Fruit fly (Drosophila melanogaster) whole organism, embryonic: Measurements from ENCODE around the gene drm.

ENCODE experiments used
- B-H2 ChIP-seq: fragments of 200-800 bp; sonication (Bioruptor generic); optimal IDR thresholded peaks from 2 replicates; lab custom pipeline; 2018; ENCODE audit warnings: missing biosample characterization, mild to moderate bottlenecking, missing genetic modification characterization
- CG10366 ChIP-seq: fragments of 200-800 bp; sonication (Bioruptor generic); IDR thresholded peaks from 2 replicates; pipeline ENCODE4 v1.3.6; 2022; ENCODE audit warnings: missing biosample characterization, missing genetic modification characterization
- CG10565 ChIP-seq: fragments of 200-800 bp; sonication (Bioruptor generic); optimal IDR thresholded peaks from 3 replicates; lab custom pipeline; 2016; ENCODE audit warnings: missing biosample characterization, mild to moderate bottlenecking, missing genetic modification characterization
- CG10959 ChIP-seq: fragments of 200-800 bp; sonication (Bioruptor generic); IDR thresholded peaks from 2 replicates; pipeline ENCODE4 v1.3.6; 2022; ENCODE audit warnings: missing biosample characterization, missing genetic modification characterization
- CG11085 ChIP-seq: fragments of 200-800 bp; sonication (Bioruptor generic); IDR thresholded peaks from 2 replicates; pipeline ENCODE4 v1.3.6; 2022; ENCODE audit warnings: missing biosample characterization, missing genetic modification characterization
- CG12236 ChIP-seq: fragments of 200-800 bp; sonication (Bioruptor generic); optimal IDR thresholded peaks from 2 replicates; lab custom pipeline; 2016; ENCODE audit warnings: missing biosample characterization, missing genetic modification characterization
- CG14667 ChIP-seq: fragments of 200-800 bp; sonication (Bioruptor generic); IDR thresholded peaks from 2 replicates; pipeline ENCODE4 v1.3.6; 2022; ENCODE audit warnings: missing biosample characterization, missing genetic modification characterization
- CG14710 ChIP-seq: fragments of 200-800 bp; sonication (Bioruptor generic); optimal IDR thresholded peaks from 3 replicates; lab custom pipeline; 2019; ENCODE audit warnings: missing biosample characterization, mild to moderate bottlenecking, missing genetic modification characterization, moderate library complexity
- CG14965 ChIP-seq: fragments of 200-800 bp; sonication (Bioruptor generic); optimal IDR thresholded peaks from 2 replicates; lab custom pipeline; 2016; ENCODE audit warnings: missing biosample characterization, missing genetic modification characterization, borderline replicate concordance
- CG15479 ChIP-seq: fragments of 200-800 bp; sonication (Bioruptor generic); optimal IDR thresholded peaks from 3 replicates; lab custom pipeline; 2019; ENCODE audit warnings: missing biosample characterization, mild to moderate bottlenecking, missing genetic modification characterization, moderate library complexity
- CG1647 ChIP-seq: fragments of 200-800 bp; sonication (Bioruptor generic); optimal IDR thresholded peaks from 3 replicates; lab custom pipeline; 2016; ENCODE audit warnings: missing biosample characterization, missing genetic modification characterization
- CG18262 ChIP-seq: fragments of 200-800 bp; optimal IDR thresholded peaks from 3 replicates; lab custom pipeline; 2019; ENCODE audit warnings: missing biosample characterization, mild to moderate bottlenecking, missing genetic modification characterization, moderate library complexity
- CG18599 ChIP-seq: fragments of 200-800 bp; sonication (Bioruptor generic); optimal IDR thresholded peaks from 3 replicates; lab custom pipeline; 2017; ENCODE audit warnings: missing biosample characterization, missing genetic modification characterization, mild to moderate bottlenecking, moderate library complexity, missing genetic modification reagents
- CG18764 ChIP-seq: fragments of 200-800 bp; sonication (Bioruptor generic); optimal IDR thresholded peaks from 3 replicates; lab custom pipeline; 2016; ENCODE audit warnings: missing biosample characterization, missing genetic modification characterization
- CG2116 ChIP-seq: fragments of 200-800 bp; sonication (Bioruptor generic); optimal IDR thresholded peaks from 3 replicates; lab custom pipeline; 2018; ENCODE audit warnings: missing biosample characterization, mild to moderate bottlenecking, missing genetic modification characterization
- CG2202 ChIP-seq: fragments of 200-800 bp; sonication (Bioruptor generic); optimal IDR thresholded peaks from 2 replicates; lab custom pipeline; 2018; ENCODE audit warnings: missing biosample characterization, mild to moderate bottlenecking, missing genetic modification characterization
- CG30403 ChIP-seq: fragments of 200-800 bp; sonication (Bioruptor generic); optimal IDR thresholded peaks from 3 replicates; lab custom pipeline; 2016; ENCODE audit warnings: missing biosample characterization, missing genetic modification characterization
- CG32532 ChIP-seq: fragments of 200-800 bp; sonication (Bioruptor generic); IDR thresholded peaks from 2 replicates; pipeline ENCODE4 v1.3.6; 2022; ENCODE audit warnings: missing biosample characterization, missing genetic modification characterization
- CG3726 ChIP-seq: fragments of 200-800 bp; sonication (Bioruptor generic); IDR thresholded peaks from 3 replicates; pipeline ENCODE4, ENCODE4 v1.3.6; 2022; ENCODE audit warnings: missing biosample characterization, missing genetic modification characterization
- CG4854 ChIP-seq: fragments of 200-800 bp; sonication (Bioruptor generic); optimal IDR thresholded peaks from 2 replicates; lab custom pipeline; 2016; ENCODE audit warnings: missing biosample characterization, missing genetic modification characterization, inconsistent platforms
- CG6254 ChIP-seq: fragments of 200-800 bp; sonication (Bioruptor generic); optimal IDR thresholded peaks from 3 replicates; lab custom pipeline; 2017; ENCODE audit warnings: mild to moderate bottlenecking, missing biosample characterization, missing genetic modification reagents, missing genetic modification characterization
- CG6654 ChIP-seq: fragments of 200-800 bp; sonication (Bioruptor generic); optimal IDR thresholded peaks from 2 replicates; lab custom pipeline; 2017; ENCODE audit warnings: missing biosample characterization, mild to moderate bottlenecking, missing genetic modification characterization
- CG6683 ChIP-seq: fragments of 200-800 bp; sonication (Bioruptor generic); optimal IDR thresholded peaks from 2 replicates; lab custom pipeline; 2017; ENCODE audit warnings: missing biosample characterization, mild to moderate bottlenecking, missing genetic modification characterization, missing genetic modification reagents
- CG6791 ChIP-seq: fragments of 200-800 bp; sonication (Bioruptor generic); IDR thresholded peaks from 3 replicates; pipeline ENCODE4 v1.3.6; 2022; ENCODE audit warnings: missing biosample characterization, missing genetic modification characterization; ENCODE audit not compliant: partially characterized antibody
- Dbx ChIP-seq: fragments of 200-800 bp; sonication (Bioruptor generic); IDR thresholded peaks from 3 replicates; pipeline ENCODE4 v1.3.6; 2022; ENCODE audit warnings: missing biosample characterization, missing genetic modification characterization
- Dip3 ChIP-seq: fragments of 200-800 bp; sonication (Bioruptor generic); optimal IDR thresholded peaks from 3 replicates; lab custom pipeline; 2016; ENCODE audit warnings: missing biosample characterization, missing genetic modification characterization
- Med ChIP-seq: fragments of 200-800 bp; sonication (Bioruptor generic); peaks from one replicate; lab custom pipeline; 2016; ENCODE audit warnings: missing biosample characterization, missing genetic modification characterization, mild to moderate bottlenecking, inconsistent platforms, moderate library complexity
- Nf-YA ChIP-seq: fragments of 200-800 bp; sonication (Bioruptor generic); IDR thresholded peaks from 2 replicates; pipeline ENCODE4 v1.3.6; 2022; ENCODE audit warnings: missing biosample characterization, missing genetic modification characterization
- Ptx1 ChIP-seq: fragments of 200-800 bp; sonication (Bioruptor generic); IDR thresholded peaks from 2 replicates; pipeline ENCODE4 v1.3.6; 2022; ENCODE audit warnings: missing biosample characterization, missing genetic modification characterization
- Side ChIP-seq: fragments of 200-800 bp; sonication (Bioruptor generic); optimal IDR thresholded peaks from 2 replicates; lab custom pipeline; 2016; ENCODE audit warnings: missing biosample characterization, missing genetic modification characterization
- Xrp1 ChIP-seq: fragments of 200-800 bp; sonication (Bioruptor generic); IDR thresholded peaks from 2 replicates; pipeline ENCODE4 v1.3.6; 2022; ENCODE audit warnings: missing biosample characterization, missing genetic modification characterization
- ap ChIP-seq: fragments of 200-800 bp; sonication (Bioruptor generic); IDR thresholded peaks from 2 replicates; pipeline ENCODE4 v1.3.6; 2022; ENCODE audit warnings: missing biosample characterization, missing genetic modification characterization
- az2 ChIP-seq: fragments of 200-800 bp; sonication (Bioruptor generic); optimal IDR thresholded peaks from 3 replicates; lab custom pipeline; 2016; ENCODE audit warnings: missing biosample characterization, missing genetic modification characterization
- chinmo ChIP-seq: fragments of 200-800 bp; sonication (Bioruptor generic); IDR thresholded peaks from 4 replicates; pipeline ENCODE4 v1.3.6; 2022; ENCODE audit warnings: missing biosample characterization, missing genetic modification characterization; ENCODE audit not compliant: partially characterized antibody
- cwo ChIP-seq: fragments of 200-800 bp; sonication (Bioruptor generic); optimal IDR thresholded peaks from 3 replicates; lab custom pipeline; 2017; ENCODE audit warnings: missing biosample characterization, missing genetic modification characterization, mild to moderate bottlenecking, moderate library complexity, missing genetic modification reagents
- ewg ChIP-seq: fragments of 200-800 bp; sonication (Bioruptor generic); optimal IDR thresholded peaks from 3 replicates; lab custom pipeline; 2017; ENCODE audit warnings: mild to moderate bottlenecking, missing biosample characterization, missing genetic modification reagents, missing genetic modification characterization
- h ChIP-seq: fragments of >200 bp; optimal IDR thresholded peaks from 2 replicates; lab custom pipeline; 2017
- hb ChIP-seq: fragments of 200-800 bp; sonication (Bioruptor generic); IDR thresholded peaks from 3 replicates; pipeline ENCODE4 v1.3.6; 2022; ENCODE audit warnings: missing biosample characterization, missing genetic modification characterization; ENCODE audit not compliant: partially characterized antibody
- hth ChIP-seq: fragments of >200 bp; optimal IDR thresholded peaks from 2 replicates; lab custom pipeline; 2017; ENCODE audit warnings: inconsistent platforms
- lilli ChIP-seq: fragments of 200-800 bp; sonication (Bioruptor generic); optimal IDR thresholded peaks from 3 replicates; lab custom pipeline; 2016; ENCODE audit warnings: missing biosample characterization, missing genetic modification characterization
- lola ChIP-seq, 3 experiments: fragments of >200 bp in 2 of 3; fragments of 200-800 bp in 1 of 3; sonication (Bioruptor generic) in 1 of 3; optimal IDR thresholded peaks; 2 replicates each; lab custom pipeline; 2017 to 2019; ENCODE audit warnings: missing biosample characterization in 3 of 3, missing genetic modification characterization in 3 of 3, mild to moderate bottlenecking in 1 of 3, moderate library complexity in 1 of 3
- mam ChIP-seq: fragments of 200-800 bp; sonication (Bioruptor generic); optimal IDR thresholded peaks from 3 replicates; lab custom pipeline; 2016; ENCODE audit warnings: missing biosample characterization, missing genetic modification characterization
- nmo ChIP-seq: fragments of 200-800 bp; sonication (Bioruptor generic); optimal IDR thresholded peaks from 2 replicates; lab custom pipeline; 2018; ENCODE audit warnings: missing biosample characterization, mild to moderate bottlenecking, missing genetic modification characterization, moderate library complexity
- onecut ChIP-seq: fragments of 200-800 bp; sonication (Bioruptor generic); IDR thresholded peaks from 2 replicates; pipeline ENCODE4 v1.3.6; 2022; ENCODE audit warnings: missing biosample characterization, missing genetic modification characterization
- otp ChIP-seq: fragments of 200-800 bp; sonication (Bioruptor generic); IDR thresholded peaks from 3 replicates; pipeline ENCODE4, ENCODE4 v1.3.6; 2022; ENCODE audit warnings: missing biosample characterization, missing genetic modification characterization
- prd ChIP-seq, 3 experiments: fragments of >200 bp in 2 of 3; fragments of 200-800 bp in 1 of 3; sonication (Bioruptor generic) in 1 of 3; optimal IDR thresholded peaks in 2 of 3; IDR thresholded peaks in 1 of 3; 2 replicates in 2 of 3; 3 replicates in 1 of 3; pipeline versions ENCODE4 v1.3.6 to Lab custom; 2017 to 2022; ENCODE audit warnings: missing biosample characterization in 1 of 3, missing genetic modification characterization in 1 of 3
- pros ChIP-seq: fragments of 200-800 bp; sonication (Bioruptor generic); optimal IDR thresholded peaks from 3 replicates; lab custom pipeline; 2019; ENCODE audit warnings: missing biosample characterization, mild to moderate bottlenecking, missing genetic modification characterization, moderate library complexity
- rib ChIP-seq: fragments of 200-800 bp; sonication (Bioruptor generic); IDR thresholded peaks from 2 replicates; pipeline ENCODE4 v1.3.6; 2022; ENCODE audit warnings: missing biosample characterization, missing genetic modification characterization
- sd ChIP-seq: fragments of 200-800 bp; sonication (Bioruptor generic); optimal IDR thresholded peaks from 3 replicates; lab custom pipeline; 2018; ENCODE audit warnings: missing biosample characterization, mild to moderate bottlenecking, missing genetic modification characterization, moderate library complexity
- sens-2 ChIP-seq: fragments of 200-800 bp; sonication (Bioruptor generic); IDR thresholded peaks from 2 replicates; pipeline ENCODE4 v1.3.6; 2022; ENCODE audit warnings: missing biosample characterization, missing genetic modification characterization
- so ChIP-seq: fragments of 200-800 bp; sonication (Bioruptor generic); IDR thresholded peaks from 3 replicates; pipeline ENCODE4 v1.3.6; 2022; ENCODE audit warnings: missing biosample characterization, missing genetic modification characterization

The drm gene

DNA sequence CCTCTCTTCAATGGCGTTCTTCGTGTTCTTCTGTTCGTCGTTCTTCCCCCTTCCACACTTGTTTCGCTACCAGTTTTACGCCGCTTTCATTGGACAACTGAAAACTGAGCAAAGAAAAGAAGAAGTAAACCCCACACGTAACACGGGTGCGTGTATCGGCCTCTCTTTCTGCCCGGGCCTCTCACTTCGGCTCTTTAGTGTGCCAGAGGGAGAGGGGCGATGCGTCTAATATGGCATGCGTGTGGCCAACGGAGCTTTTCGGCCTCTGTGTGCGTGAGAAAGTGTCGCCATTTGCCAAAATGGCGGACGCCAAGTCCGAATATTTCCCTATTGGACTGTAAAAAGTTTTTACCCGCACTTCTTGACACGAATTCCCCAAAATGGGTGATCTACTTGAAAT lies 949 bp downstream of the drm start (continued):
- peak; percentile 87 for TF ChIP-seq Nf-YA (GFP tag; lab: Robert Waterston, UW)
- no peak for TF ChIP-seq Ptx1
- TF ChIP-seq ewg (GFP tag; lab: Kevin White, UChicago), result peak; percentile 37
- no peak for TF ChIP-seq sd (tag; lab: Kevin White, UChicago)
- TF ChIP-seq onecut (GFP tag; lab: Robert Waterston, UW), result no peak
- no peak for TF ChIP-seq CG6791 (GFP tag; lab: Robert Waterston, UW)
- TF ChIP-seq B-H2 (GFP tag; lab: Kevin White, UChicago), result no peak
- TF ChIP-seq CG10565 (GFP tag; lab: Kevin White, UChicago), result no peak
- TF ChIP-seq prd (optimal IDR thresholded peaks at IDR 0.05; lab: Kevin White, UChicago), result no peak
- TF ChIP-seq prd (GFP tag; IDR thresholded peaks at IDR 0.05; lab: Robert Waterston, UW), result no peak
- no peak for TF ChIP-seq ap (GFP tag; lab: Robert Waterston, UW)
- no peak for TF ChIP-seq Xrp1 (GFP tag; lab: Robert Waterston, UW)
- no peak for TF ChIP-seq cwo (GFP tag; lab: Kevin White, UChicago)
- peak; percentile 17; the same call in 1 of the 2 replicates for TF ChIP-seq CG32532 (GFP tag; lab: Robert Waterston, UW)
- no peak for TF ChIP-seq nmo (GFP tag; lab: Kevin White, UChicago)
- TF ChIP-seq CG12236 (GFP tag; lab: Kevin White, UChicago), result no peak
- TF ChIP-seq CG14667, result no peak
- no peak for TF ChIP-seq pros (GFP tag; lab: Kevin White, UChicago)
- TF ChIP-seq CG15479 (GFP tag; lab: Kevin White, UChicago), result no peak
- peak; percentile 36 for TF ChIP-seq Med
- no peak for TF ChIP-seq CG2202 (tag; lab: Kevin White, UChicago)
- TF ChIP-seq CG30403, result no peak
- no peak for TF ChIP-seq CG2116
- no peak for TF ChIP-seq CG18599
- no peak for TF ChIP-seq hb (GFP tag; lab: Robert Waterston, UW)
- TF ChIP-seq CG11085 (GFP tag; lab: Robert Waterston, UW), result no peak
- TF ChIP-seq CG10366 (GFP tag; lab: Robert Waterston, UW), result no peak
- no peak for TF ChIP-seq h
- no peak for TF ChIP-seq CG18764
- TF ChIP-seq rib, result no peak
- no peak for TF ChIP-seq mam (GFP tag; lab: Kevin White, UChicago)
- TF ChIP-seq hth, result no peak
- 0 out of 3 replicates have a peak, but pooled peaks have one; percentile 23 for TF ChIP-seq otp
- 0 out of 4 replicates have a peak, but pooled peaks have one; percentile 10 for TF ChIP-seq chinmo (GFP tag; lab: Robert Waterston, UW)
- no peak for TF ChIP-seq CG4854 (GFP tag; lab: Kevin White, UChicago)
- TF ChIP-seq Dip3 (GFP tag; lab: Kevin White, UChicago), result no peak
- TF ChIP-seq az2 (GFP tag; lab: Kevin White, UChicago), result no peak
- no peak for TF ChIP-seq lilli (GFP tag; lab: Kevin White, UChicago)
- no peak for TF ChIP-seq CG14710 (tag; lab: Kevin White, UChicago)
- no peak for TF ChIP-seq CG3726 (GFP tag; lab: Robert Waterston, UW)
- no peak for TF ChIP-seq CG6254 (GFP tag; lab: Kevin White, UChicago)
- no peak for TF ChIP-seq CG6654 (GFP tag; lab: Kevin White, UChicago)
- no peak for TF ChIP-seq CG10959 (GFP tag; lab: Robert Waterston, UW)
- no peak for TF ChIP-seq sens-2
- no peak for TF ChIP-seq CG14965 (GFP tag; lab: Kevin White, UChicago)
- no peak for TF ChIP-seq CG18262
- TF ChIP-seq Dbx (GFP tag; lab: Robert Waterston, UW), result no peak
- TF ChIP-seq lola (GFP tag; optimal IDR thresholded peaks at IDR 0.05; lab: Kevin White, UChicago), result no peak
- no peak for TF ChIP-seq CG6683 (GFP tag; lab: Kevin White, UChicago)
- TF ChIP-seq CG1647 (GFP tag; lab: Kevin White, UChicago), result no peak
- TF ChIP-seq so (GFP tag; lab: Robert Waterston, UW), result no peak
- no peak for TF ChIP-seq Side (GFP tag; lab: Kevin White, UChicago)
